Fruit fly (Drosophila melanogaster): ENCODE measurements around the gene SdhD.

Gene SdhD

DNA sequence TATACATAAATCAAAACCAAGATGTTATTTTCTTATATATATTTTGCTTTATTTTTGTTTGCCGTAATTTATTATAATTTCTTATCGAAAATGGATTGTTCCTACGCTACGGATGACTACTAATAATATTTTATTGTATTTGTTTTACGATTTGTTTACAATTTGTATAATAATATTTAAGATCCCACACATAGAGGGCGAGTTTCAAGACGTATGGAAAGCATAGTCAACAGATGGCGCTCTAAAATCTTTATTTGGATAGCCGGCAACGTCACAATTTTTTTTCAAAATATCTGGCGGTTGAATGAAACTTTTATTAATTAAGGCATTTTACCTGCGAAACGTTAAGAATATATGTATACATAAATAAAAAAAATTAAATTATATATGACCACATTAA is 38.5 kb downstream of the SdhD start (continued):
- peak in 1 of 2 experiments; percentile 16 for TF ChIP-seq Hr51 (GFP tag; optimal IDR thresholded peaks at IDR 0.05)
- peak; percentile 12 for TF ChIP-seq CG8924 (tag; optimal IDR thresholded peaks at IDR 0.05)
- 0 out of 2 replicates have a peak, but pooled peaks have one; percentile 6 for TF ChIP-seq CG14441 (GFP tag; IDR thresholded peaks at IDR 0.05)
- no peak for TF ChIP-seq cwo (GFP tag; optimal IDR thresholded peaks at IDR 0.05)
- TF ChIP-seq CG8290 (GFP tag; optimal IDR thresholded peaks at IDR 0.05), result peak; percentile 6
- peak in 1 of 2 experiments; percentile 46 for TF ChIP-seq CG8290 (tag; optimal IDR thresholded peaks at IDR 0.05)
- TF ChIP-seq BEAF-32 (GFP tag; optimal IDR thresholded peaks at IDR 0.05), result peak; percentile 2
- peak; percentile 25 for TF ChIP-seq fd3F (GFP tag; optimal IDR thresholded peaks at IDR 0.05)
- TF ChIP-seq lab (GFP tag; optimal IDR thresholded peaks at IDR 0.05), result peak; percentile 10
- TF ChIP-seq CG10366 (GFP tag; IDR thresholded peaks at IDR 0.05), result no peak
- TF ChIP-seq disco-r (GFP tag; optimal IDR thresholded peaks at IDR 0.05), result no peak
- peak; percentile 41 for TF ChIP-seq exex (tag; optimal IDR thresholded peaks at IDR 0.05)
- TF ChIP-seq CG15696 (tag; optimal IDR thresholded peaks at IDR 0.05), result peak; percentile 64
- no peak for TF ChIP-seq NC2β (GFP tag; optimal IDR thresholded peaks at IDR 0.05)

dm6 chr3R:23721525-23721924 is 38.9 kb downstream of the SdhD start, which contains the start of gene CG10232:
TSS of gene CG10232 (minus strand) at chr3R:23721625.
- TF ChIP-seq CG11560 (tag; IDR thresholded peaks at IDR 0.05) (no peak), CG8765 (GFP tag; IDR thresholded peaks at IDR 0.05) (no peak), CG4282 (GFP tag; optimal IDR thresholded peaks at IDR 0.05) (no peak), bcd (GFP tag; optimal IDR thresholded peaks at IDR 0.05) (no peak), scrt (GFP tag; optimal IDR thresholded peaks at IDR 0.05) (no peak), CG3163 (GFP tag; optimal IDR thresholded peaks at IDR 0.05) (no peak), CG9437 (GFP tag; optimal IDR thresholded peaks at IDR 0.05) (no peak), chinmo (GFP tag; IDR thresholded peaks at IDR 0.05; ENCODE audit: partially characterized antibody) (no peak), Taf1 (GFP tag; IDR thresholded peaks at IDR 0.05) (no peak), CG16863 (GFP tag; optimal IDR thresholded peaks at IDR 0.05) (no peak), kni (GFP tag; optimal IDR thresholded peaks at IDR 0.05) (no peak), CG12104 (GFP tag; optimal IDR thresholded peaks at IDR 0.05) (no peak), salm (tag; optimal IDR thresholded peaks at IDR 0.05) (no peak), disco-r (GFP tag; optimal IDR thresholded peaks at IDR 0.05) (no peak), rib (GFP tag; IDR thresholded peaks at IDR 0.05) (no peak)

DNA sequence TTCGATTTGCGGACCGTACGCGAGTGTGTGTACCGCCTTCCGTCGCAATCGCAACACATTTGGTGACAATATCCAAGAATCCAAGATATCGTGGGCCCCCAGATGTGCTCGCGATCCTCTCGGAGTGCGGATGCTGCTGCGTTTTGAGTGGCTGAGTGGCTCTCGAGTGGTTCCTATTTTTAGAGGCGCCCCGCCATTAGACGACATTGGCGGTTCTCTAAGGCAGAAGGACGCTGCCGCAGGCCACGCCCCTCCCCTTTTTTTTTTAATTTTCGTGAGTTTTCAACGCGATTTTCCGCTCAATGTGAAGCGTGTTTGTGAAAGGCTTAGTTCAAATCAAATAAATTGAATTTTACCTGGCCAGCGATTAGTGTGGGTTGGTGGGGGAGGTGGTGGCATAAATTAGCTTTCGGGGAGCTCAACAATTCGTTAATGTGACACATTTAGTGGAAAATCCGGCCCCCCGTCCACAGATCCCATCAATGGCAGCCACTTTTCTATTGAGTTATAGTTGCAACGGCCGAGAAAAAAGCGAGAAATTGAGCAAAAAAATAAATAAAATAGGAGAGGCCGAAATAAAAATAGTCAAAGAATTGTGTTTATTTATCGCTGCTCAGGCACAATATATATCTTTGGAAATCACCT is 42.0 kb downstream of the SdhD start, which contains the start of gene nau:
Gene nau, minus strand, starts transcription at position 61 of the 645 bp plus-strand sequence.
- TF ChIP-seq z (GFP tag; IDR thresholded peaks at IDR 0.05) (peak; percentile 92), CoRest (tag; optimal IDR thresholded peaks at IDR 0.05) (no peak), Elba2 (GFP tag; optimal IDR thresholded peaks at IDR 0.05) (no peak), nom (GFP tag; optimal IDR thresholded peaks at IDR 0.05) (no peak), Sox102F (GFP tag; optimal IDR thresholded peaks at IDR 0.05) (no peak), Neu2 (GFP tag; optimal IDR thresholded peaks at IDR 0.05; ENCODE audit: borderline replicate concordance) (no peak), unc-4 (GFP tag; IDR thresholded peaks at IDR 0.05; ENCODE audit: partially characterized antibody) (no peak), tap (tag; optimal IDR thresholded peaks at IDR 0.05) (no peak), gcm2 (GFP tag; optimal IDR thresholded peaks at IDR 0.05) (no peak), Dll (GFP tag; IDR thresholded peaks at IDR 0.05; ENCODE audit: partially characterized antibody) (no peak), sd (tag; optimal IDR thresholded peaks at IDR 0.05) (peak; percentile 65), D (optimal IDR thresholded peaks at IDR 0.05) (no peak), D (GFP tag; optimal IDR thresholded peaks at IDR 0.05) (no peak), Side (GFP tag; optimal IDR thresholded peaks at IDR 0.05) (no peak), pho (GFP tag; optimal IDR thresholded peaks at IDR 0.05) (no peak), Nf-YC (tag; optimal IDR thresholded peaks at IDR 0.05) (peak; percentile 59), GATAe (GFP tag; conservative IDR thresholded peaks at IDR 0.05) (no peak), CG8478 (optimal IDR thresholded peaks at IDR 0.05) (no peak), CG6272 (GFP tag; IDR thresholded peaks at IDR 0.05) (no peak), nerfin-1 (tag; optimal IDR thresholded peaks at IDR 0.05) (no peak), CG17359 (tag; optimal IDR thresholded peaks at IDR 0.05) (no peak)

Measured in whole organism, embryonic.